Worm (Caenorhabditis elegans) whole organism, L4 larva: ENCODE measurements around the gene srab-13.

ENCODE experiments used
- F49E8.2 ChIP-seq: sonication (generic microtip); optimal IDR thresholded peaks from 2 replicates; lab custom pipeline; 2016; ENCODE audit warnings: missing compliant biosample characterization, mild to moderate bottlenecking, missing genetic modification characterization, borderline replicate concordance
- R02D3.7 ChIP-seq: fragments of 150-350 bp; sonication (generic microtip); optimal IDR thresholded peaks from 3 replicates; lab custom pipeline; 2014; ENCODE audit warnings: missing biosample characterization, missing genetic modification characterization
- T26A8.4 ChIP-seq: fragments of 200-800 bp; sonication (Bioruptor generic); IDR thresholded peaks from 2 replicates; pipeline ENCODE4 v1.3.6; 2022; ENCODE audit warnings: missing genetic modification characterization, missing compliant biosample characterization
- Y48G9A.11 ChIP-seq: fragments of 200-800 bp; sonication (Bioruptor generic); IDR thresholded peaks from 2 replicates; pipeline ENCODE4 v1.3.6; 2022; ENCODE audit warnings: missing genetic modification reagents, missing genetic modification characterization, missing compliant biosample characterization
- Y75B8A.6 ChIP-seq: fragments of 200-800 bp; sonication (Bioruptor generic); IDR thresholded peaks from 2 replicates; pipeline ENCODE4 v1.3.6; 2022; ENCODE audit warnings: missing genetic modification reagents, missing genetic modification characterization, missing compliant biosample characterization
- ceh-44 ChIP-seq: fragments of 200-800 bp; sonication (Bioruptor generic); IDR thresholded peaks from 2 replicates; pipeline ENCODE4 v1.3.6; 2022; ENCODE audit warnings: missing genetic modification reagents, missing genetic modification characterization, missing compliant biosample characterization
- ceh-62 ChIP-seq: sonication (generic microtip); optimal IDR thresholded peaks from 2 replicates; lab custom pipeline; 2017; ENCODE audit warnings: missing biosample characterization, missing genetic modification characterization
- ceh-82 ChIP-seq: sonication (generic microtip); optimal IDR thresholded peaks from 2 replicates; lab custom pipeline; 2017; ENCODE audit warnings: missing biosample characterization, missing genetic modification characterization
- daf-19 ChIP-seq: fragments of 200-800 bp; sonication (Bioruptor generic); conservative IDR thresholded peaks from 2 replicates; pipeline ENCODE4 v1.3.6; 2022; ENCODE audit warnings: missing genetic modification characterization, missing compliant biosample characterization
- daf-8 ChIP-seq: fragments of 200-800 bp; sonication (Bioruptor generic); IDR thresholded peaks from 2 replicates; pipeline ENCODE4 v1.3.6; 2022; ENCODE audit warnings: missing genetic modification characterization, missing compliant biosample characterization
- dmd-8 ChIP-seq: fragments of 200-800 bp; sonication (Bioruptor generic); IDR thresholded peaks from 2 replicates; pipeline ENCODE4 v1.3.6; 2022; ENCODE audit warnings: missing genetic modification characterization, missing compliant biosample characterization
- dve-1 ChIP-seq: sonication (generic microtip); optimal IDR thresholded peaks from 2 replicates; lab custom pipeline; 2017; ENCODE audit warnings: antibody characterized with exemption, mild to moderate bottlenecking, missing genetic modification characterization, missing compliant biosample characterization; ENCODE audit not compliant: insufficient read depth
- egl-43 ChIP-seq: fragments of 200-800 bp; sonication (Bioruptor generic); IDR thresholded peaks from 2 replicates; pipeline ENCODE4 v1.3.6; 2022; ENCODE audit warnings: missing genetic modification reagents, missing genetic modification characterization, missing compliant biosample characterization
- fkh-10 ChIP-seq: fragments of 150-350 bp; optimal IDR thresholded peaks from 2 replicates; lab custom pipeline; 2014; ENCODE audit warnings: missing biosample characterization, missing genetic modification reagents, missing genetic modification characterization
- fos-1 ChIP-seq: fragments of 150-350 bp; optimal IDR thresholded peaks from 2 replicates; lab custom pipeline; 2014; ENCODE audit warnings: missing biosample characterization, missing genetic modification characterization
- hlh-11 ChIP-seq: fragments of 200-800 bp; sonication (Bioruptor generic); optimal IDR thresholded peaks from 2 replicates; lab custom pipeline; 2018; ENCODE audit warnings: mild to moderate bottlenecking, missing genetic modification characterization, missing compliant biosample characterization
- hmg-1.1 ChIP-seq: fragments of 200-800 bp; sonication (Bioruptor generic); IDR thresholded peaks from 2 replicates; pipeline ENCODE4 v1.3.6; 2022; ENCODE audit warnings: missing genetic modification reagents, missing genetic modification characterization, missing compliant biosample characterization
- lim-7 ChIP-seq: fragments of 200-800 bp; sonication (Bioruptor generic); IDR thresholded peaks from 2 replicates; pipeline ENCODE4 v1.3.6; 2022; ENCODE audit warnings: missing genetic modification characterization, missing compliant biosample characterization
- lir-3 ChIP-seq: sonication (generic microtip); optimal IDR thresholded peaks from 2 replicates; lab custom pipeline; 2016; ENCODE audit warnings: mild to moderate bottlenecking, missing genetic modification characterization, missing compliant biosample characterization
- lsy-2 ChIP-seq, 2 experiments: fragments of 150-350 bp in 1 of 2; sonication (generic microtip) in 1 of 2; optimal IDR thresholded peaks; 2 replicates each; lab custom pipeline; 2014 to 2017; ENCODE audit warnings: missing biosample characterization in 2 of 2, missing genetic modification characterization in 2 of 2
- mdl-1 ChIP-seq, 2 experiments: fragments of 150-350 bp in 1 of 2; sonication (generic microtip) in 1 of 2; optimal IDR thresholded peaks; 2 replicates each; lab custom pipeline; 2014 to 2017; ENCODE audit warnings: missing biosample characterization in 2 of 2, missing genetic modification characterization in 2 of 2
- mdt-29 ChIP-seq: fragments of 200-800 bp; sonication (Bioruptor generic); IDR thresholded peaks from 2 replicates; pipeline ENCODE4 v1.3.6; 2022; ENCODE audit warnings: missing genetic modification reagents, missing genetic modification characterization, missing compliant biosample characterization
- mes-2 ChIP-seq: sonication (generic microtip); optimal IDR thresholded peaks from 2 replicates; lab custom pipeline; 2016; ENCODE audit warnings: missing genotype, mild to moderate bottlenecking, missing genetic modification characterization, missing compliant biosample characterization; ENCODE audit not compliant: poor library complexity, severe bottlenecking
- nhr-10 ChIP-seq: fragments of 150-350 bp; optimal IDR thresholded peaks from 2 replicates; lab custom pipeline; 2014; ENCODE audit warnings: missing biosample characterization, missing genetic modification characterization
- nhr-102 ChIP-seq: sonication (generic microtip); optimal IDR thresholded peaks from 2 replicates; lab custom pipeline; 2016; ENCODE audit warnings: mild to moderate bottlenecking, missing genetic modification characterization, moderate library complexity, missing compliant biosample characterization
- nhr-41 ChIP-seq: fragments of 200-800 bp; sonication (Bioruptor generic); IDR thresholded peaks from 2 replicates; pipeline ENCODE4 v1.3.6; 2022; ENCODE audit warnings: missing genetic modification reagents, missing genetic modification characterization, missing compliant biosample characterization
- nhr-48 ChIP-seq: sonication (generic microtip); optimal IDR thresholded peaks from 2 replicates; lab custom pipeline; 2016; ENCODE audit warnings: mild to moderate bottlenecking, missing genetic modification characterization, missing compliant biosample characterization
- nhr-6 ChIP-seq: fragments of 150-350 bp; optimal IDR thresholded peaks from 2 replicates; lab custom pipeline; 2014; ENCODE audit warnings: missing biosample characterization, missing genetic modification characterization
- nhr-76 ChIP-seq: fragments of 150-350 bp; optimal IDR thresholded peaks from 2 replicates; lab custom pipeline; 2014; ENCODE audit warnings: missing biosample characterization, missing genetic modification characterization
- php-3 ChIP-seq: fragments of 200-800 bp; sonication (Bioruptor generic); IDR thresholded peaks from 2 replicates; pipeline ENCODE4 v1.3.6; 2022; ENCODE audit warnings: missing genetic modification reagents, missing genetic modification characterization, missing compliant biosample characterization
- pqm-1 ChIP-seq: sonication (generic microtip); optimal IDR thresholded peaks from 2 replicates; lab custom pipeline; 2017; ENCODE audit warnings: missing biosample characterization, missing genetic modification characterization
- saeg-2 ChIP-seq: fragments of 200-800 bp; sonication (Bioruptor generic); IDR thresholded peaks from 2 replicates; pipeline ENCODE4 v1.3.6; 2022; ENCODE audit warnings: missing genetic modification reagents, missing genetic modification characterization, missing compliant biosample characterization
- set-16 ChIP-seq: fragments of 200-800 bp; sonication (Bioruptor generic); IDR thresholded peaks from 2 replicates; pipeline ENCODE4 v1.3.6; 2022; ENCODE audit warnings: missing genetic modification reagents, missing genetic modification characterization, missing compliant biosample characterization
- skn-1 ChIP-seq: fragments of 150-350 bp; optimal IDR thresholded peaks from 2 replicates; lab custom pipeline; 2014; ENCODE audit warnings: missing biosample characterization, missing genetic modification characterization
- snpc-1.2 ChIP-seq: fragments of 200-800 bp; sonication (Bioruptor generic); IDR thresholded peaks from 2 replicates; pipeline ENCODE4 v1.3.6; 2022; ENCODE audit warnings: missing genetic modification reagents, missing genetic modification characterization, missing compliant biosample characterization
- tag-97 ChIP-seq: fragments of 200-800 bp; sonication (Bioruptor generic); IDR thresholded peaks from 2 replicates; pipeline ENCODE4 v1.3.6; 2022; ENCODE audit warnings: missing genetic modification characterization, missing compliant biosample characterization
- unc-62 ChIP-seq, 3 experiments: fragments of 150-350 bp in 1 of 3; sonication (generic microtip); optimal IDR thresholded peaks in 2 of 3; peaks in 1 of 3; 1 replicate in 1 of 3; 2 replicates in 2 of 3; lab custom pipeline; 2014 to 2017; ENCODE audit warnings: missing biosample characterization in 3 of 3, missing genetic modification characterization in 3 of 3, missing genetic modification reagents in 3 of 3, missing genotype in 1 of 3
- vab-7 ChIP-seq: fragments of 200-800 bp; sonication (Bioruptor generic); IDR thresholded peaks from 2 replicates; pipeline ENCODE4 v1.3.6; 2022; ENCODE audit warnings: missing genetic modification reagents, missing genetic modification characterization, missing compliant biosample characterization
- zfp-2 ChIP-seq: sonication (generic microtip); optimal IDR thresholded peaks from 2 replicates; lab custom pipeline; 2016; ENCODE audit warnings: mild to moderate bottlenecking, missing genetic modification characterization, missing compliant biosample characterization
- zfp-3 ChIP-seq: fragments of 200-800 bp; sonication (Bioruptor generic); conservative IDR thresholded peaks from 2 replicates; pipeline ENCODE4 v1.3.6; 2022; ENCODE audit warnings: missing genetic modification reagents, missing genetic modification characterization, missing compliant biosample characterization

The srab-13 gene

DNA sequence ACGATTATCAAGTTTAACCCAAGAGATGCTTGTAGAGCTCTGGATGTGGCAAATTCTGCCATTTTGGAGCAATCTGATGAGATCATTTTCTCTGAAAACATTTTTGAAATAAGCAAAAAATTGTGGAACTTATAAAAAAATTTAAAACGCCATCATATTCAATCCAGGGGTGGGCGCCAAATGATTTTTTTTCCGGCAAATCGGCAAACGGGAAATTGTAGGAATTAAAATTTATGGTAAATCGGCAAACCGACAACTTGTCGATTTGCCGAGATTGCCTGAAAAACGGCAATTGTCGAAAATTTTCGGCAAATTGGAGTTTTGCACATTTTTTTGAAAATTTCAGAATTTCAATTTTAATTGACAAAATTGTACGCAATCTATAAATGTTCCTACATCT is 7.9 kb upstream of the srab-13 start, which contains the start of gene srab-23:
TSS of gene srab-23 (minus strand) at position 101 of the 400 bp plus-strand sequence.
- TF ChIP-seq nhr-6 (tag; lab: Kevin White, UChicago) = no peak
- no peak for TF ChIP-seq nhr-102 (tag; lab: Kevin White, UChicago)
- no peak for TF ChIP-seq F49E8.2 (tag; lab: Kevin White, UChicago)
- no peak for TF ChIP-seq R02D3.7 (tag; lab: Kevin White, UChicago)
- TF ChIP-seq ceh-62 (tag; lab: Kevin White, UChicago) = no peak
- no peak for TF ChIP-seq nhr-76 (tag; lab: Kevin White, UChicago)
- TF ChIP-seq ceh-44 = no peak
- no peak for TF ChIP-seq Y75B8A.6
- TF ChIP-seq lim-7 (GFP tag; lab: Robert Waterston, UW) = no peak
- no peak for TF ChIP-seq Y48G9A.11
- TF ChIP-seq nhr-48 (tag; lab: Kevin White, UChicago) = no peak
- no peak for TF ChIP-seq nhr-41 (GFP tag; lab: Robert Waterston, UW)
- TF ChIP-seq ceh-82 (tag; lab: Kevin White, UChicago) = no peak
- TF ChIP-seq dve-1 (tag; lab: Kevin White, UChicago) = no peak
- TF ChIP-seq nhr-10 (tag; lab: Kevin White, UChicago) = no peak
- no peak for TF ChIP-seq zfp-2 (tag; lab: Kevin White, UChicago)
- no peak for TF ChIP-seq lsy-2 (tag; optimal IDR thresholded peaks at IDR 0.05; lab: Kevin White, UChicago)
- TF ChIP-seq saeg-2 (GFP tag; lab: Robert Waterston, UW) = no peak

DNA sequence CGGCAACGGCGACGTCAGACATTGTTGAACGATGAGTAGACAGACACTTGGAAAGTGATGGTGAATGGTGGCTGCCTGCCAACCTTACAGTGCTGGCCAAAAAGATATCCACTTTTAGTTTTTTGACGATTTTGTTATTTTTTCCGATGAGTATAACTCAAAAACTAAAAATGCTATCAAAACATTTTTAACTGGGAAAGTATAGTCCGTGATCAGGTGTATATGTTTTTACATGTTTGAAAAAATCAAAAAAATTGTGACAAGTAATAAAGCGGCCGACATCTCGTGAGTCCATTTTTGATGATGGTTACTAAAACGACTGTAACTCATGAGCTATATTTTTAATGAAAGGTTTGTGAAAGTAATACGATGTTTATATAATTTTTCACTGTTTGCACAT is 3.8 kb upstream of the srab-13 start, which contains the start of gene hil-6:
TSS of gene hil-6 (minus strand) at position 101 of the 400 bp plus-strand sequence.
- TF ChIP-seq hlh-11 (tag; lab: Kevin White, UChicago) (no peak), unc-62 (GFP tag; optimal IDR thresholded peaks at IDR 0.05 in 1 of 2; lab: Kevin White, UChicago) (peak in 1 of 2 experiments; percentile 33), unc-62 (tag; optimal IDR thresholded peaks at IDR 0.05; lab: Kevin White, UChicago) (no peak)
- TF ChIP-seq, all 104 proteins: peak for 1

- TF ChIP-seq set-16 (GFP tag; lab: Robert Waterston, UW) (peak; percentile 75), hlh-11 (tag; lab: Kevin White, UChicago) (no peak), daf-8 (GFP tag; lab: Robert Waterston, UW) (no peak), unc-62 (GFP tag; optimal IDR thresholded peaks at IDR 0.05 in 1 of 2; lab: Kevin White, UChicago) (peak in 1 of 2 experiments; percentile 43), unc-62 (tag; optimal IDR thresholded peaks at IDR 0.05; lab: Kevin White, UChicago) (no peak)
Observed at ce11 chrV:2030661-2031060, 3.0 kb upstream of the srab-13 start.

- no peak for TF ChIP-seq nhr-41 (GFP tag; lab: Robert Waterston, UW)
- TF ChIP-seq set-16 (GFP tag; lab: Robert Waterston, UW) = peak; percentile 62
- TF ChIP-seq fos-1 = no peak
- TF ChIP-seq lir-3 (tag; lab: Kevin White, UChicago) = no peak
- TF ChIP-seq mdl-1 (tag; optimal IDR thresholded peaks at IDR 0.05; lab: Kevin White, UChicago) = no peak
Observed at ce11 chrV:2029877-2030276, 2.2 kb upstream of the srab-13 start, which contains the start of gene F59A7.12. Gene F59A7.12, plus strand, starts transcription at chrV:2030177.

ce11 chrV:2022374-2022773 is 5.3 kb downstream of the srab-13 start, which contains the start of gene F59A7.5:
Gene F59A7.5, plus strand, starts transcription at chrV:2022674.
- TF ChIP-seq skn-1 (tag; lab: Kevin White, UChicago) = no peak
- no peak for TF ChIP-seq dmd-8
- no peak for TF ChIP-seq vab-7 (GFP tag; lab: Robert Waterston, UW)
- no peak for TF ChIP-seq php-3 (GFP tag; lab: Robert Waterston, UW)
- peak in 1 of 2 experiments; percentile 13 for TF ChIP-seq unc-62 (GFP tag; optimal IDR thresholded peaks at IDR 0.05 in 1 of 2; lab: Kevin White, UChicago)
- TF ChIP-seq unc-62 (tag; optimal IDR thresholded peaks at IDR 0.05; lab: Kevin White, UChicago) = no peak
- no peak for TF ChIP-seq set-16 (GFP tag; lab: Robert Waterston, UW)
- TF ChIP-seq, all 104 proteins: peak for 1

DNA sequence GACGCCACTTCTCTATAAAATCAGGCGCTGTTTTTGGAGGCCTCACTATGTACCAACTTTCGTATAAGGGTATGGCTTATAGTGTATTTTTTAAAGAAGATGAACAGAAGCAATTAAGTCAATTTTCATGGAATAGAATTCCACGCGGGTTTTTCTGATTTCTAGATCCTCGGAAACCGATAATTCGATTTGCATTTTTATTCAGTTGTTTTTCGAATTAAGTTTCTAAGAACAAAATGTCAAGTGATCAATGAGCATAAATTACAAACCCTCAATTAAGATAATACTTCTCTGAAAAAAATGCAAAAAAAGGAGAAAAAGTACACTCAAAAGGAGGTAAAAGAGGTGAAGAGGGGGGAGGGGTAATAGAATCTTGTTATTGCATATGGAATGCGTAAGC is 6.4 kb downstream of the srab-13 start:
- TF ChIP-seq snpc-1.2 (no peak), zfp-3 (GFP tag; lab: Robert Waterston, UW) (no peak), T26A8.4 (no peak), mes-2 (tag; lab: Kevin White, UChicago) (no peak), hmg-1.1 (no peak), R02D3.7 (tag; lab: Kevin White, UChicago) (no peak), Y48G9A.11 (no peak), mdt-29 (GFP tag; lab: Robert Waterston, UW) (no peak), tag-97 (no peak), pqm-1 (tag; lab: Kevin White, UChicago) (no peak), fkh-10 (GFP tag; lab: Kevin White, UChicago) (no peak), hlh-11 (tag; lab: Kevin White, UChicago) (no peak), nhr-76 (tag; lab: Kevin White, UChicago) (no peak), daf-19 (no peak), egl-43 (no peak), ceh-82 (tag; lab: Kevin White, UChicago) (no peak)
